Fruit fly (Drosophila melanogaster) whole organism, prepupa: ENCODE results near the gene put.

Experiments used
- CG10631 ChIP-seq: fragments of 200-800 bp; sonication (Bioruptor generic); optimal IDR thresholded peaks from 2 replicates; lab custom pipeline; 2016; ENCODE audit warnings: missing biosample characterization, missing genetic modification characterization
- CG10669 ChIP-seq: fragments of 200-800 bp; sonication (Bioruptor generic); optimal IDR thresholded peaks from 3 replicates; lab custom pipeline; 2018; ENCODE audit warnings: missing biosample characterization, mild to moderate bottlenecking, missing genetic modification characterization, moderate library complexity
- CG11902 ChIP-seq: fragments of 200-800 bp; sonication (Bioruptor generic); optimal IDR thresholded peaks from 3 replicates; lab custom pipeline; 2016; ENCODE audit warnings: missing biosample characterization, missing genetic modification characterization
- CG15336 ChIP-seq: fragments of 200-800 bp; sonication (Bioruptor generic); IDR thresholded peaks from 2 replicates; pipeline ENCODE4 v1.3.6; 2022; ENCODE audit warnings: missing biosample characterization, missing genetic modification characterization
- CG1621 ChIP-seq: fragments of 200-800 bp; sonication (Bioruptor generic); optimal IDR thresholded peaks from 3 replicates; lab custom pipeline; 2018; ENCODE audit warnings: missing biosample characterization, mild to moderate bottlenecking, missing genetic modification characterization
- CG16779 ChIP-seq: fragments of 200-800 bp; sonication (Bioruptor generic); optimal IDR thresholded peaks from 3 replicates; lab custom pipeline; 2017; ENCODE audit warnings: missing biosample characterization, mild to moderate bottlenecking, missing genetic modification characterization
- CG3032 ChIP-seq: fragments of 200-800 bp; optimal IDR thresholded peaks from 2 replicates; lab custom pipeline; 2019; ENCODE audit warnings: missing biosample characterization, mild to moderate bottlenecking, missing genetic modification characterization, moderate library complexity
- CG32006 ChIP-seq: fragments of 200-800 bp; sonication (Bioruptor generic); optimal IDR thresholded peaks from 3 replicates; lab custom pipeline; 2017; ENCODE audit warnings: missing biosample characterization, mild to moderate bottlenecking, missing genetic modification characterization
- CG3919 ChIP-seq: fragments of 200-800 bp; sonication (Bioruptor generic); optimal IDR thresholded peaks from 3 replicates; lab custom pipeline; 2016; ENCODE audit warnings: missing biosample characterization, missing genetic modification characterization
- CG4318 ChIP-seq: fragments of 200-800 bp; sonication (Bioruptor generic); optimal IDR thresholded peaks from 3 replicates; lab custom pipeline; 2017; ENCODE audit warnings: missing biosample characterization, mild to moderate bottlenecking, missing genetic modification characterization
- CG6163 ChIP-seq: fragments of 200-800 bp; sonication (Bioruptor generic); IDR thresholded peaks from 3 replicates; pipeline ENCODE4 v1.3.6; 2022; ENCODE audit warnings: missing biosample characterization, missing genetic modification characterization
- CG6808 ChIP-seq: fragments of 200-800 bp; sonication (Bioruptor generic); optimal IDR thresholded peaks from 3 replicates; lab custom pipeline; 2017; ENCODE audit warnings: missing biosample characterization, missing genetic modification characterization, mild to moderate bottlenecking, moderate library complexity, missing genetic modification reagents
- CG6854 ChIP-seq: fragments of 200-800 bp; sonication (Bioruptor generic); optimal IDR thresholded peaks from 2 replicates; lab custom pipeline; 2017; ENCODE audit warnings: missing biosample characterization, mild to moderate bottlenecking, missing genetic modification characterization
- CG8119 ChIP-seq: fragments of 200-800 bp; sonication (Bioruptor generic); IDR thresholded peaks from 3 replicates; pipeline ENCODE4 v1.3.6; 2022; ENCODE audit warnings: missing biosample characterization, missing genetic modification characterization
- CG8319 ChIP-seq: fragments of 200-800 bp; sonication (Bioruptor generic); optimal IDR thresholded peaks from 3 replicates; lab custom pipeline; 2016; ENCODE audit warnings: missing biosample characterization, missing genetic modification characterization
- CG9139 ChIP-seq: fragments of 200-800 bp; sonication (Bioruptor generic); optimal IDR thresholded peaks from 3 replicates; lab custom pipeline; 2017; ENCODE audit warnings: missing biosample characterization, mild to moderate bottlenecking, missing genetic modification characterization
- Eip75B ChIP-seq: fragments of 200-800 bp; sonication (Bioruptor generic); optimal IDR thresholded peaks from 3 replicates; lab custom pipeline; 2016; ENCODE audit warnings: missing biosample characterization, missing genetic modification characterization
- Eip78C ChIP-seq: fragments of 200-800 bp; sonication (Bioruptor generic); peaks from one replicate; lab custom pipeline; 2016; ENCODE audit warnings: missing biosample characterization, missing genetic modification characterization
- Eip93F ChIP-seq: fragments of 200-800 bp; sonication (Bioruptor generic); optimal IDR thresholded peaks from 2 replicates; lab custom pipeline; 2016; ENCODE audit warnings: missing biosample characterization, mild to moderate bottlenecking, missing genetic modification characterization
- Ets21C ChIP-seq: fragments of 200-800 bp; sonication (Bioruptor generic); optimal IDR thresholded peaks from 3 replicates; lab custom pipeline; 2016; ENCODE audit warnings: missing biosample characterization, missing genetic modification characterization
- Gug ChIP-seq: fragments of 200-800 bp; sonication (Bioruptor generic); IDR thresholded peaks from 2 replicates; pipeline ENCODE4 v1.3.6; 2022; ENCODE audit warnings: missing biosample characterization, missing genetic modification characterization
- Hr39 ChIP-seq: fragments of 200-800 bp; sonication (Bioruptor generic); optimal IDR thresholded peaks from 2 replicates; lab custom pipeline; 2016; ENCODE audit warnings: missing biosample characterization, missing genetic modification characterization
- Lpt ChIP-seq: fragments of 200-800 bp; sonication (Bioruptor generic); optimal IDR thresholded peaks from 3 replicates; lab custom pipeline; 2016; ENCODE audit warnings: missing biosample characterization, missing genetic modification characterization
- Met ChIP-seq: fragments of 200-800 bp; sonication (Bioruptor generic); optimal IDR thresholded peaks from 3 replicates; lab custom pipeline; 2016; ENCODE audit warnings: missing biosample characterization, missing genetic modification characterization
- OdsH ChIP-seq: fragments of 200-800 bp; sonication (Bioruptor generic); optimal IDR thresholded peaks from 3 replicates; lab custom pipeline; 2016; ENCODE audit warnings: missing biosample characterization, missing genetic modification characterization
- Sox14 ChIP-seq: fragments of 200-800 bp; sonication (Bioruptor generic); optimal IDR thresholded peaks from 3 replicates; lab custom pipeline; 2016; ENCODE audit warnings: missing biosample characterization, missing genetic modification characterization
- Sox15 ChIP-seq: fragments of 200-800 bp; sonication (Bioruptor generic); optimal IDR thresholded peaks from 3 replicates; lab custom pipeline; 2016; ENCODE audit warnings: missing biosample characterization, missing genetic modification characterization
- achi ChIP-seq: fragments of 200-800 bp; sonication (Bioruptor generic); optimal IDR thresholded peaks from 3 replicates; lab custom pipeline; 2016; ENCODE audit warnings: missing biosample characterization, missing genetic modification characterization
- acj6 ChIP-seq: fragments of 200-800 bp; sonication (Bioruptor generic); optimal IDR thresholded peaks from 3 replicates; lab custom pipeline; 2016; ENCODE audit warnings: missing biosample characterization, missing genetic modification characterization
- cyc ChIP-seq: fragments of 200-800 bp; sonication (Bioruptor generic); optimal IDR thresholded peaks from 3 replicates; lab custom pipeline; 2016; ENCODE audit warnings: missing biosample characterization, missing genetic modification characterization
- dac ChIP-seq: fragments of 200-800 bp; sonication (Bioruptor generic); optimal IDR thresholded peaks from 2 replicates; lab custom pipeline; 2017; ENCODE audit warnings: missing biosample characterization, mild to moderate bottlenecking, missing genetic modification characterization
- eg ChIP-seq: fragments of 200-800 bp; sonication (Bioruptor generic); IDR thresholded peaks from 3 replicates; pipeline ENCODE4 v1.3.6; 2022; ENCODE audit warnings: missing biosample characterization, missing genetic modification characterization
- esn ChIP-seq: fragments of 200-800 bp; sonication (Bioruptor generic); optimal IDR thresholded peaks from 2 replicates; lab custom pipeline; 2016; ENCODE audit warnings: missing biosample characterization, mild to moderate bottlenecking, missing genetic modification characterization, moderate library complexity
- fkh ChIP-seq: fragments of 200-800 bp; sonication (Bioruptor generic); optimal IDR thresholded peaks from 3 replicates; lab custom pipeline; 2017; ENCODE audit warnings: missing biosample characterization, mild to moderate bottlenecking, missing genetic modification characterization, moderate library complexity
- lz ChIP-seq: fragments of 200-800 bp; sonication (Bioruptor generic); optimal IDR thresholded peaks from 3 replicates; lab custom pipeline; 2016; ENCODE audit warnings: missing biosample characterization, missing genetic modification characterization
- net ChIP-seq: fragments of 200-800 bp; sonication (Bioruptor generic); optimal IDR thresholded peaks from 3 replicates; lab custom pipeline; 2016; ENCODE audit warnings: missing biosample characterization, missing genetic modification characterization
- salr ChIP-seq, 2 experiments: fragments of 200-800 bp; sonication (Bioruptor generic); optimal IDR thresholded peaks; 3 replicates each; lab custom pipeline; 2016 to 2018; ENCODE audit warnings: missing biosample characterization in 2 of 2, missing genetic modification characterization in 2 of 2, mild to moderate bottlenecking in 1 of 2
- ss ChIP-seq, 2 experiments: fragments of 200-800 bp; sonication (Bioruptor generic); optimal IDR thresholded peaks; 2 replicates in 1 of 2; 3 replicates in 1 of 2; lab custom pipeline; 2017 to 2018; ENCODE audit warnings: mild to moderate bottlenecking in 2 of 2, missing biosample characterization in 2 of 2, missing genetic modification characterization in 2 of 2, moderate library complexity in 1 of 2
- svp ChIP-seq: fragments of 200-800 bp; sonication (Bioruptor generic); peaks from one replicate; lab custom pipeline; 2016; ENCODE audit warnings: missing biosample characterization, missing genetic modification characterization
- vri ChIP-seq: fragments of 200-800 bp; sonication (Bioruptor generic); optimal IDR thresholded peaks from 3 replicates; lab custom pipeline; 2016; ENCODE audit warnings: missing biosample characterization, mild to moderate bottlenecking, missing genetic modification characterization

Gene put

dm6 chr3R:14631911-14632310, 6.4 kb upstream of the put start (continued):
- TF ChIP-seq cyc (GFP tag; lab: Kevin White, UChicago) (no peak), salr (GFP tag; optimal IDR thresholded peaks at IDR 0.05; lab: Kevin White, UChicago) (no peak), CG10631 (GFP tag; lab: Kevin White, UChicago) (peak; percentile 1), Eip78C (GFP tag; lab: Kevin White, UChicago) (peak; percentile 83), CG10669 (GFP tag; lab: Kevin White, UChicago) (no peak), Eip75B (GFP tag; lab: Kevin White, UChicago) (no peak)

dm6 chr3R:14630119-14630623, 4.7 kb upstream of the put start, which contains the start of gene Cad88C:
Cad88C (plus strand) TSS chr3R:14630478.
- TF ChIP-seq CG6163 (GFP tag; lab: Robert Waterston, UW) = 0 out of 3 replicates have a peak, but pooled peaks have one; percentile 16
- TF ChIP-seq lz (GFP tag; lab: Kevin White, UChicago) = no peak
- TF ChIP-seq ss (GFP tag; optimal IDR thresholded peaks at IDR 0.05; lab: Kevin White, UChicago) = peak in 1 of 2 experiments; percentile 10
- TF ChIP-seq CG15336 (GFP tag; lab: Robert Waterston, UW) = 0 out of 2 replicates have a peak, but pooled peaks have one; percentile 10
- peak; percentile 60 for TF ChIP-seq Eip78C (GFP tag; lab: Kevin White, UChicago)
- TF ChIP-seq, all 60 proteins: peak for 4

- TF ChIP-seq svp (GFP tag; lab: Kevin White, UChicago) = peak; percentile 51
- no peak for TF ChIP-seq net
Observed at dm6 chr3R:14626781-14627180, 1.3 kb upstream of the put start.

- TF ChIP-seq CG32006 (GFP tag; lab: Kevin White, UChicago) (peak; percentile 34), CG3919 (no peak), CG10631 (GFP tag; lab: Kevin White, UChicago) (peak; percentile 4), Eip78C (GFP tag; lab: Kevin White, UChicago) (peak; percentile 51), CG4318 (peak; percentile 14), CG3032 (no peak), Eip93F (GFP tag; lab: Kevin White, UChicago) (peak; percentile 5), Met (GFP tag; lab: Kevin White, UChicago) (peak; percentile 2), CG16779 (tag; lab: Kevin White, UChicago) (no peak)
Observed at dm6 chr3R:14624671-14625070, 832 bp downstream of the put start.

dm6 chr3R:14624088-14624619, 1.3 kb downstream of the put start:
- TF ChIP-seq Sox15 (GFP tag; lab: Kevin White, UChicago) (peak; percentile 73), Met (GFP tag; lab: Kevin White, UChicago) (peak; percentile 85), Eip93F (GFP tag; lab: Kevin White, UChicago) (no peak), Hr39 (GFP tag; lab: Kevin White, UChicago) (peak; percentile 80), Ets21C (GFP tag; lab: Kevin White, UChicago) (peak; percentile 78), cyc (GFP tag; lab: Kevin White, UChicago) (peak; percentile 62), net (peak; percentile 89), svp (GFP tag; lab: Kevin White, UChicago) (peak; percentile 89), CG6808 (GFP tag; lab: Kevin White, UChicago) (peak; percentile 80), Sox14 (peak; percentile 92), fkh (GFP tag; lab: Kevin White, UChicago) (no peak), CG8119 (peak; percentile 92), CG6163 (GFP tag; lab: Robert Waterston, UW) (peak; percentile 74; the same call in 2 of the 3 replicates), dac (peak; percentile 80), CG3919 (peak; percentile 83), achi (peak; percentile 90), CG11902 (GFP tag; lab: Kevin White, UChicago) (peak; percentile 66), Gug (GFP tag; lab: Robert Waterston, UW) (peak; percentile 69), OdsH (GFP tag; lab: Kevin White, UChicago) (peak; percentile 90), CG10669 (GFP tag; lab: Kevin White, UChicago) (peak; percentile 85), CG6854 (GFP tag; lab: Kevin White, UChicago) (peak; percentile 44), CG8319 (GFP tag; lab: Kevin White, UChicago) (peak; percentile 69), CG9139 (GFP tag; lab: Kevin White, UChicago) (peak; percentile 71), CG32006 (GFP tag; lab: Kevin White, UChicago) (peak; percentile 91), CG1621 (tag; lab: Kevin White, UChicago) (peak; percentile 88), Lpt (GFP tag; lab: Kevin White, UChicago) (peak; percentile 63), acj6 (peak; percentile 89), lz (GFP tag; lab: Kevin White, UChicago) (peak; percentile 84), vri (GFP tag; lab: Kevin White, UChicago) (peak; percentile 79), esn (GFP tag; lab: Kevin White, UChicago) (peak; percentile 84), eg (GFP tag; lab: Robert Waterston, UW) (peak; percentile 77), ss (GFP tag; optimal IDR thresholded peaks at IDR 0.05; lab: Kevin White, UChicago) (peak; percentile 84 to 90)
